Worm (Caenorhabditis elegans): ENCODE measurements around the gene mttu-1.

Gene mttu-1

ce11 chrIV:11316106-11316505 lies 19.4 kb upstream of the mttu-1 start:
- TF ChIP-seq ceh-24 (tag; optimal IDR thresholded peaks at IDR 0.05), result no peak
- TF ChIP-seq ceh-19 (GFP tag; optimal IDR thresholded peaks at IDR 0.05), result no peak
- TF ChIP-seq zip-5 (tag; optimal IDR thresholded peaks at IDR 0.05), result no peak
- TF ChIP-seq ama-1 (optimal IDR thresholded peaks at IDR 0.05), result no peak
- no peak for TF ChIP-seq fkh-10 (GFP tag; optimal IDR thresholded peaks at IDR 0.05)
- TF ChIP-seq mec-3 (tag; optimal IDR thresholded peaks at IDR 0.05; ENCODE audit: borderline replicate concordance), result no peak
- no peak for TF ChIP-seq hlh-6 (tag; optimal IDR thresholded peaks at IDR 0.05)
- no peak for TF ChIP-seq hlh-8 (tag; optimal IDR thresholded peaks at IDR 0.05)
- TF ChIP-seq K02D7.2 (tag; optimal IDR thresholded peaks at IDR 0.05), result no peak
- no peak for TF ChIP-seq tbx-2 (tag; optimal IDR thresholded peaks at IDR 0.05)
- TF ChIP-seq ceh-30 (tag; optimal IDR thresholded peaks at IDR 0.05), result no peak
- no peak for TF ChIP-seq gmeb-2 (tag; optimal IDR thresholded peaks at IDR 0.05)
- TF ChIP-seq ceh-31 (tag; optimal IDR thresholded peaks at IDR 0.05), result no peak
- no peak for TF ChIP-seq elt-2 (tag; optimal IDR thresholded peaks at IDR 0.05)
- TF ChIP-seq rnt-1 (tag; optimal IDR thresholded peaks at IDR 0.05), result no peak
- no peak for TF ChIP-seq ceh-18 (tag; optimal IDR thresholded peaks at IDR 0.05)
- TF ChIP-seq fkh-6 (tag; optimal IDR thresholded peaks at IDR 0.05), result no peak
- no peak for TF ChIP-seq ceh-9 (tag; optimal IDR thresholded peaks at IDR 0.05)
- no peak for TF ChIP-seq ceh-34 (tag; optimal IDR thresholded peaks at IDR 0.05)
- TF ChIP-seq dmd-4 (tag; optimal IDR thresholded peaks at IDR 0.05; ENCODE audit: borderline replicate concordance), result no peak

ce11 chrIV:11315688-11316087 lies 19.0 kb upstream of the mttu-1 start:
- no peak for TF ChIP-seq pros-1 (tag; optimal IDR thresholded peaks at IDR 0.05)
- TF ChIP-seq ceh-2 (tag; optimal IDR thresholded peaks at IDR 0.05), result no peak
- TF ChIP-seq F13H6.1 (tag; optimal IDR thresholded peaks at IDR 0.05), result no peak
- TF ChIP-seq pax-1 (tag; optimal IDR thresholded peaks at IDR 0.05), result no peak
- TF ChIP-seq sox-4 (tag; optimal IDR thresholded peaks at IDR 0.05), result no peak
- no peak for TF ChIP-seq pha-2 (tag; optimal IDR thresholded peaks at IDR 0.05)
- TF ChIP-seq ceh-45 (GFP tag; IDR thresholded peaks at IDR 0.05), result no peak
- no peak for TF ChIP-seq syd-9 (tag; optimal IDR thresholded peaks at IDR 0.05)
- TF ChIP-seq unc-86 (tag; optimal IDR thresholded peaks at IDR 0.05), result no peak
- TF ChIP-seq npax-4 (tag; optimal IDR thresholded peaks at IDR 0.05), result no peak
- no peak for TF ChIP-seq ref-2 (tag; optimal IDR thresholded peaks at IDR 0.05)
- no peak for TF ChIP-seq nhr-11 (tag; optimal IDR thresholded peaks at IDR 0.05)
- TF ChIP-seq nfya-1 (tag; optimal IDR thresholded peaks at IDR 0.05), result no peak

- TF ChIP-seq unc-42 (tag; optimal IDR thresholded peaks at IDR 0.05), result peak; percentile 61
- TF ChIP-seq ref-2 (tag; optimal IDR thresholded peaks at IDR 0.05), result peak; percentile 80
- TF ChIP-seq mec-3 (tag; optimal IDR thresholded peaks at IDR 0.05; ENCODE audit: borderline replicate concordance), result no peak
- peak; percentile 79 for TF ChIP-seq tbx-7 (tag; optimal IDR thresholded peaks at IDR 0.05)
- peak; percentile 57 for TF ChIP-seq elt-2 (tag; optimal IDR thresholded peaks at IDR 0.05)
- TF ChIP-seq tbx-2 (tag; optimal IDR thresholded peaks at IDR 0.05), result peak; percentile 84
- peak; percentile 34 for TF ChIP-seq fkh-6 (tag; optimal IDR thresholded peaks at IDR 0.05)
- peak; percentile 84 for TF ChIP-seq ets-4 (tag; optimal IDR thresholded peaks at IDR 0.05)
- peak; percentile 23 for TF ChIP-seq lim-6 (tag; optimal IDR thresholded peaks at IDR 0.05)
- TF ChIP-seq gmeb-2 (tag; optimal IDR thresholded peaks at IDR 0.05), result no peak
- TF ChIP-seq hlh-8 (tag; optimal IDR thresholded peaks at IDR 0.05), result peak; percentile 47
- TF ChIP-seq rnt-1 (tag; optimal IDR thresholded peaks at IDR 0.05), result peak; percentile 53
- no peak for TF ChIP-seq madf-2 (tag; optimal IDR thresholded peaks at IDR 0.05)
- no peak for TF ChIP-seq syd-9 (tag; optimal IDR thresholded peaks at IDR 0.05)
- TF ChIP-seq zip-5 (tag; optimal IDR thresholded peaks at IDR 0.05), result peak; percentile 61
- peak; percentile 79 for TF ChIP-seq ceh-2 (tag; optimal IDR thresholded peaks at IDR 0.05)
- peak; percentile 87 for TF ChIP-seq C08G9.2 (tag; optimal IDR thresholded peaks at IDR 0.05)
- TF ChIP-seq lin-11 (tag; optimal IDR thresholded peaks at IDR 0.05), result no peak
- peak; percentile 88 for TF ChIP-seq ceh-31 (tag; optimal IDR thresholded peaks at IDR 0.05)
These were observed 18.2 kb upstream of the mttu-1 start, which contains the start of the genes B0035.3, B0035.22 and pfd-4 for ce11 chrIV:11314885-11315284. Gene B0035.3, minus strand, starts transcription at chrIV:11314998. Gene B0035.22, plus strand, starts transcription at chrIV:11315153. Gene pfd-4, plus strand, starts transcription at chrIV:11315207.

Measured in whole organism, late embryonic.